Worm (Caenorhabditis elegans): ENCODE data around the gene zipt-17.

ce11 chrIV:17405530-17405929, 38.3 kb upstream of the zipt-17 start, which contains the start of gene pmp-4:
- no peak for TF ChIP-seq Y22D7AL.16 (tag; optimal IDR thresholded peaks at IDR 0.05)
- TF ChIP-seq pha-4 (tag; optimal IDR thresholded peaks at IDR 0.05), result no peak
- TF ChIP-seq unc-55 (GFP tag; optimal IDR thresholded peaks at IDR 0.05), result no peak
- no peak for TF ChIP-seq ceh-30 (tag; optimal IDR thresholded peaks at IDR 0.05)
